Worm (Caenorhabditis elegans) whole organism, L1 larva: ENCODE measurements around the gene T14B4.3.
A peak's percentile ranks its signal among the peaks of the same experiment; 100 is the strongest.

Source experiments
- F16B12.6 ChIP-seq: fragments of 150-350 bp; optimal IDR thresholded peaks from 2 replicates; lab custom pipeline; 2014; ENCODE audit warnings: missing biosample characterization, missing genetic modification characterization
- elt-3 ChIP-seq, 6 experiments: fragments of 150-350 bp in 1 of 6; sonication (generic microtip); optimal IDR thresholded peaks; 2 replicates each; lab custom pipeline; 2017 to 2018; ENCODE audit warnings: missing biosample characterization in 6 of 6, missing genetic modification characterization in 6 of 6, inconsistent platforms in 1 of 6
- lir-3 ChIP-seq: sonication (generic microtip); optimal IDR thresholded peaks from 2 replicates; lab custom pipeline; 2016; ENCODE audit warnings: mild to moderate bottlenecking, missing genetic modification characterization, moderate library complexity, missing compliant biosample characterization; ENCODE audit not compliant: poor library complexity
- lsy-2 ChIP-seq, 2 experiments: fragments of 150-350 bp; optimal IDR thresholded peaks; 2 replicates each; lab custom pipeline; 2014; ENCODE audit warnings: missing biosample characterization in 2 of 2, missing genetic modification characterization in 2 of 2
- nhr-20 ChIP-seq: sonication (generic microtip); optimal IDR thresholded peaks from 2 replicates; lab custom pipeline; 2016; ENCODE audit warnings: mild to moderate bottlenecking, missing genetic modification characterization, missing compliant biosample characterization
- nhr-237 ChIP-seq: fragments of 150-350 bp; optimal IDR thresholded peaks from 2 replicates; lab custom pipeline; 2014; ENCODE audit warnings: missing biosample characterization, missing genetic modification characterization
- nhr-28 ChIP-seq: fragments of 150-350 bp; optimal IDR thresholded peaks from 2 replicates; lab custom pipeline; 2014; ENCODE audit warnings: missing biosample characterization, missing genetic modification characterization
- unc-86 ChIP-seq: sonication (generic microtip); optimal IDR thresholded peaks from 2 replicates; lab custom pipeline; 2016; ENCODE audit warnings: missing genetic modification characterization, missing compliant biosample characterization
- ztf-11 ChIP-seq, 2 experiments: sonication (generic microtip); optimal IDR thresholded peaks; 2 replicates each; lab custom pipeline; 2016 to 2017; ENCODE audit warnings: missing genetic modification characterization in 2 of 2, missing biosample characterization in 1 of 2, missing compliant biosample characterization in 1 of 2
- ztf-4 ChIP-seq: fragments of 150-350 bp; optimal IDR thresholded peaks from 2 replicates; lab custom pipeline; 2014; ENCODE audit warnings: missing biosample characterization, missing genetic modification characterization

The T14B4.3 gene

ce11 chrII:6782738-6783163 lies 48.0 kb downstream of the T14B4.3 start (continued):
- peak; percentile 49 to 75 for TF ChIP-seq lsy-2 (tag; optimal IDR thresholded peaks at IDR 0.05; lab: Kevin White, UChicago)
- peak; percentile 36 for TF ChIP-seq ztf-4 (tag; lab: Kevin White, UChicago)
- no peak for TF ChIP-seq ztf-11 (tag; optimal IDR thresholded peaks at IDR 0.05; lab: Kevin White, UChicago)
- TF ChIP-seq elt-3 (tag; optimal IDR thresholded peaks at IDR 0.05; lab: Kevin White, UChicago) = peak in 1 of 6 experiments; percentile 8
- peak; percentile 7 for TF ChIP-seq lir-3 (tag; lab: Kevin White, UChicago)
- peak; percentile 43 for TF ChIP-seq nhr-20 (tag; lab: Kevin White, UChicago)
- TF ChIP-seq nhr-28 (tag; lab: Kevin White, UChicago) = no peak
- TF ChIP-seq, all 84 proteins: peak for 35

- TF ChIP-seq lsy-2 (tag; optimal IDR thresholded peaks at IDR 0.05; lab: Kevin White, UChicago) (no peak), unc-86 (no peak), nhr-237 (tag; lab: Kevin White, UChicago) (no peak), F16B12.6 (tag; lab: Kevin White, UChicago) (no peak)
These were observed 48.7 kb downstream of the T14B4.3 start, which contains the start of gene gldi-2 for ce11 chrII:6783377-6783829. TSS of gene gldi-2 (plus strand) at chrII:6783427.
